Fruit fly (Drosophila melanogaster) whole organism, embryonic: Measurements from ENCODE around the gene pyx.

Experiments used
- Abd-B ChIP-seq: fragments of 200-800 bp; sonication (Bioruptor generic); optimal IDR thresholded peaks from 2 replicates; lab custom pipeline; 2018; ENCODE audit warnings: missing biosample characterization, mild to moderate bottlenecking, missing genetic modification characterization, moderate library complexity
- CG10267 ChIP-seq: fragments of 200-800 bp; sonication (Bioruptor generic); optimal IDR thresholded peaks from 2 replicates; lab custom pipeline; 2018; ENCODE audit warnings: missing biosample characterization, mild to moderate bottlenecking, missing genetic modification characterization, moderate library complexity
- CG10321 ChIP-seq: fragments of 200-800 bp; sonication (Bioruptor generic); IDR thresholded peaks from 2 replicates; pipeline ENCODE4 v1.3.6; 2022; ENCODE audit warnings: missing biosample characterization, missing genetic modification characterization
- CG10543 ChIP-seq: fragments of 200-800 bp; sonication (Bioruptor generic); optimal IDR thresholded peaks from 3 replicates; lab custom pipeline; 2017; ENCODE audit warnings: missing biosample characterization, mild to moderate bottlenecking, missing genetic modification characterization, moderate library complexity
- CG11093 ChIP-seq: fragments of 200-800 bp; sonication (Bioruptor generic); IDR thresholded peaks from 3 replicates; pipeline ENCODE4 v1.3.6; 2022; ENCODE audit warnings: missing biosample characterization, missing genetic modification characterization
- CG11398 ChIP-seq: fragments of 200-800 bp; sonication (Bioruptor generic); optimal IDR thresholded peaks from 2 replicates; lab custom pipeline; 2016; ENCODE audit warnings: missing biosample characterization, missing genetic modification characterization
- CG13894 ChIP-seq: fragments of 200-800 bp; sonication (Bioruptor generic); optimal IDR thresholded peaks from 3 replicates; lab custom pipeline; 2018; ENCODE audit warnings: missing biosample characterization, mild to moderate bottlenecking, missing genetic modification characterization, moderate library complexity
- CG14441 ChIP-seq: fragments of 200-800 bp; sonication (Bioruptor generic); IDR thresholded peaks from 2 replicates; pipeline ENCODE4 v1.3.6; 2022; ENCODE audit warnings: missing biosample characterization, missing genetic modification characterization
- CG15514 ChIP-seq: fragments of 200-800 bp; sonication (Bioruptor generic); optimal IDR thresholded peaks from 3 replicates; lab custom pipeline; 2017; ENCODE audit warnings: missing biosample characterization, missing genetic modification characterization, mild to moderate bottlenecking, moderate library complexity, missing genetic modification reagents
- CG18011 ChIP-seq: fragments of 200-800 bp; sonication (Bioruptor generic); optimal IDR thresholded peaks from 2 replicates; lab custom pipeline; 2017; ENCODE audit warnings: missing biosample characterization, missing genetic modification characterization, mild to moderate bottlenecking, moderate library complexity, missing genotype
- CG18619 ChIP-seq: fragments of 200-800 bp; sonication (Bioruptor generic); optimal IDR thresholded peaks from 3 replicates; lab custom pipeline; 2017; ENCODE audit warnings: missing biosample characterization, mild to moderate bottlenecking, missing genetic modification characterization
- CG2202 ChIP-seq: fragments of 200-800 bp; sonication (Bioruptor generic); optimal IDR thresholded peaks from 2 replicates; lab custom pipeline; 2018; ENCODE audit warnings: missing biosample characterization, mild to moderate bottlenecking, missing genetic modification characterization
- CG2678 ChIP-seq: fragments of 200-800 bp; sonication (Bioruptor generic); optimal IDR thresholded peaks from 3 replicates; lab custom pipeline; 2019; ENCODE audit warnings: missing biosample characterization, mild to moderate bottlenecking, missing genetic modification characterization, moderate library complexity
- CG2889 ChIP-seq: fragments of 200-800 bp; sonication (Bioruptor generic); IDR thresholded peaks from 3 replicates; pipeline ENCODE4 v1.3.6; 2022; ENCODE audit warnings: missing biosample characterization, missing genetic modification characterization
- CG32767 ChIP-seq: fragments of 200-800 bp; sonication (Bioruptor generic); IDR thresholded peaks from 2 replicates; pipeline ENCODE4 v1.3.6; 2022; ENCODE audit warnings: missing biosample characterization, missing genetic modification characterization
- CG42726 ChIP-seq: fragments of 200-800 bp; sonication (Bioruptor generic); IDR thresholded peaks from 2 replicates; pipeline ENCODE4 v1.3.6; 2022; ENCODE audit warnings: missing biosample characterization, missing genetic modification characterization; ENCODE audit not compliant: partially characterized antibody
- CG4360 ChIP-seq: fragments of 200-800 bp; sonication (Bioruptor generic); IDR thresholded peaks from 2 replicates; pipeline ENCODE4 v1.3.6; 2022; ENCODE audit warnings: missing biosample characterization, missing genetic modification characterization
- CG4424 ChIP-seq: fragments of 200-800 bp; sonication (Bioruptor generic); optimal IDR thresholded peaks from 3 replicates; lab custom pipeline; 2016; ENCODE audit warnings: missing biosample characterization, missing genetic modification characterization
- CG4707 ChIP-seq: fragments of 200-800 bp; sonication (Bioruptor generic); optimal IDR thresholded peaks from 2 replicates; lab custom pipeline; 2018; ENCODE audit warnings: missing biosample characterization, mild to moderate bottlenecking, missing genetic modification characterization, moderate library complexity
- CG5180 ChIP-seq: fragments of 200-800 bp; sonication (Bioruptor generic); optimal IDR thresholded peaks from 3 replicates; lab custom pipeline; 2017; ENCODE audit warnings: missing biosample characterization, missing genetic modification characterization, mild to moderate bottlenecking, moderate library complexity, missing genetic modification reagents
- CG7372 ChIP-seq: fragments of 200-800 bp; sonication (Bioruptor generic); IDR thresholded peaks from 2 replicates; pipeline ENCODE4 v1.3.6; 2022; ENCODE audit warnings: missing biosample characterization, missing genetic modification characterization
- CG8290 ChIP-seq, 3 experiments: fragments of 200-800 bp; sonication (Bioruptor generic); optimal IDR thresholded peaks; 2 replicates each; lab custom pipeline; 2016 to 2019; ENCODE audit warnings: missing biosample characterization in 3 of 3, missing genetic modification characterization in 3 of 3, mild to moderate bottlenecking in 2 of 3, moderate library complexity in 1 of 3
- CG8478 ChIP-seq: fragments of >200 bp; optimal IDR thresholded peaks from 2 replicates; lab custom pipeline; 2018
- ERR ChIP-seq: fragments of 200-800 bp; sonication (Bioruptor generic); optimal IDR thresholded peaks from 2 replicates; lab custom pipeline; 2016; ENCODE audit warnings: missing biosample characterization, missing genetic modification characterization
- Eip74EF ChIP-seq, 2 experiments: fragments of 200-800 bp in 1 of 2; fragments of >200 bp in 1 of 2; sonication (Bioruptor generic) in 1 of 2; optimal IDR thresholded peaks; 2 replicates each; lab custom pipeline; 2017 to 2019; ENCODE audit warnings: missing biosample characterization in 2 of 2, missing genetic modification characterization in 2 of 2, mild to moderate bottlenecking in 1 of 2, moderate library complexity in 1 of 2
- Fer2 ChIP-seq: fragments of 200-800 bp; sonication (Bioruptor generic); optimal IDR thresholded peaks from 2 replicates; lab custom pipeline; 2018; ENCODE audit warnings: missing biosample characterization, mild to moderate bottlenecking, missing genetic modification characterization, moderate library complexity
- GATAe ChIP-seq: fragments of 200-800 bp; sonication (Bioruptor generic); conservative IDR thresholded peaks from 2 replicates; pipeline ENCODE4 v1.3.6; 2022; ENCODE audit warnings: missing biosample characterization, missing genetic modification characterization
- Lhr ChIP-seq: fragments of 200-800 bp; sonication (Bioruptor generic); optimal IDR thresholded peaks from 3 replicates; lab custom pipeline; 2017; ENCODE audit warnings: mild to moderate bottlenecking, missing biosample characterization, missing genetic modification reagents, missing genetic modification characterization
- Med ChIP-seq: fragments of 200-800 bp; sonication (Bioruptor generic); peaks from one replicate; lab custom pipeline; 2016; ENCODE audit warnings: missing biosample characterization, missing genetic modification characterization, mild to moderate bottlenecking, inconsistent platforms, moderate library complexity
- Ravus ChIP-seq: fragments of 200-800 bp; sonication (Bioruptor generic); IDR thresholded peaks from 2 replicates; pipeline ENCODE4 v1.3.6; 2022; ENCODE audit warnings: missing biosample characterization, missing genetic modification characterization
- Tbp ChIP-seq: fragments of >200 bp; optimal IDR thresholded peaks from 2 replicates; lab custom pipeline; 2018; ENCODE audit warnings: missing biosample characterization, missing genetic modification characterization
- YL-1 ChIP-seq: fragments of 200-800 bp; sonication (Bioruptor generic); optimal IDR thresholded peaks from 3 replicates; lab custom pipeline; 2017; ENCODE audit warnings: missing biosample characterization, mild to moderate bottlenecking, missing genetic modification characterization
- bbx ChIP-seq: fragments of 200-800 bp; sonication (Bioruptor generic); IDR thresholded peaks from 2 replicates; pipeline ENCODE4 v1.3.6; 2022; ENCODE audit warnings: missing biosample characterization, missing genetic modification characterization; ENCODE audit not compliant: partially characterized antibody
- chm ChIP-seq: fragments of 200-800 bp; sonication (Bioruptor generic); IDR thresholded peaks from 2 replicates; pipeline ENCODE4 v1.3.6; 2022; ENCODE audit warnings: missing biosample characterization, missing genetic modification characterization
- gro ChIP-seq: fragments of 200-800 bp; sonication (Bioruptor generic); optimal IDR thresholded peaks from 2 replicates; lab custom pipeline; 2016; ENCODE audit warnings: missing biosample characterization, missing genetic modification characterization
- jumu ChIP-seq: fragments of 200-800 bp; sonication (Bioruptor generic); optimal IDR thresholded peaks from 3 replicates; lab custom pipeline; 2016; ENCODE audit warnings: missing biosample characterization, missing genetic modification characterization
- kah ChIP-seq: fragments of 200-800 bp; sonication (Bioruptor generic); optimal IDR thresholded peaks from 2 replicates; lab custom pipeline; 2018; ENCODE audit warnings: missing biosample characterization, mild to moderate bottlenecking, missing genetic modification characterization
- lab ChIP-seq: fragments of 200-800 bp; sonication (Bioruptor generic); optimal IDR thresholded peaks from 3 replicates; lab custom pipeline; 2017; ENCODE audit warnings: missing biosample characterization, missing genetic modification characterization, mild to moderate bottlenecking, moderate library complexity, missing genetic modification reagents
- otp ChIP-seq: fragments of 200-800 bp; sonication (Bioruptor generic); IDR thresholded peaks from 3 replicates; pipeline ENCODE4, ENCODE4 v1.3.6; 2022; ENCODE audit warnings: missing biosample characterization, missing genetic modification characterization
- pfk ChIP-seq: fragments of 200-800 bp; sonication (Bioruptor generic); optimal IDR thresholded peaks from 2 replicates; lab custom pipeline; 2018; ENCODE audit warnings: missing biosample characterization, mild to moderate bottlenecking, missing genetic modification characterization, moderate library complexity
- pho ChIP-seq: fragments of 200-800 bp; sonication (Bioruptor generic); optimal IDR thresholded peaks from 2 replicates; lab custom pipeline; 2016; ENCODE audit warnings: missing biosample characterization, missing genetic modification characterization
- pnt ChIP-seq: fragments of 200-800 bp; sonication (Bioruptor generic); optimal IDR thresholded peaks from 3 replicates; lab custom pipeline; 2016; ENCODE audit warnings: missing biosample characterization, missing genetic modification characterization
- so ChIP-seq: fragments of 200-800 bp; sonication (Bioruptor generic); IDR thresholded peaks from 3 replicates; pipeline ENCODE4 v1.3.6; 2022; ENCODE audit warnings: missing biosample characterization, missing genetic modification characterization
- sr ChIP-seq: fragments of 200-800 bp; sonication (Bioruptor generic); IDR thresholded peaks from 3 replicates; pipeline ENCODE4 v1.3.6; 2022; ENCODE audit warnings: missing biosample characterization, missing genetic modification characterization
- tll ChIP-seq, 2 experiments: fragments of 200-800 bp in 1 of 2; fragments of >200 bp in 1 of 2; sonication (Bioruptor generic) in 1 of 2; optimal IDR thresholded peaks; 2 replicates each; lab custom pipeline; 2017 to 2019; ENCODE audit warnings: missing biosample characterization in 2 of 2, missing genetic modification characterization in 2 of 2, mild to moderate bottlenecking in 1 of 2, moderate library complexity in 1 of 2
- trem ChIP-seq: fragments of 200-800 bp; optimal IDR thresholded peaks from 3 replicates; lab custom pipeline; 2019; ENCODE audit warnings: missing biosample characterization, mild to moderate bottlenecking, missing genetic modification characterization, moderate library complexity
- zfh1 ChIP-seq: fragments of 200-800 bp; sonication (Bioruptor generic); IDR thresholded peaks from 3 replicates; pipeline ENCODE4 v1.3.6; 2022; ENCODE audit warnings: missing biosample characterization, missing genetic modification characterization

Gene pyx

dm6 chr3L:257618-258475 is 35.0 kb upstream of the pyx start, which contains the start of the genes DIP2 and wac (continued):
- TF ChIP-seq CG32767 (GFP tag; lab: Robert Waterston, UW): peak; percentile 14; the same call in 1 of the 2 replicates
- TF ChIP-seq CG8290 (GFP tag; optimal IDR thresholded peaks at IDR 0.05; lab: Kevin White, UChicago): peak; percentile 60
- TF ChIP-seq CG8290 (tag; optimal IDR thresholded peaks at IDR 0.05; lab: Kevin White, UChicago): peak; percentile 27 to 90
- TF ChIP-seq CG15514: peak; percentile 97
- TF ChIP-seq CG8478 (lab: Kevin White, UChicago): no peak
- peak; percentile 100 for TF ChIP-seq trem (tag; lab: Kevin White, UChicago)
- peak; percentile 78 for TF ChIP-seq CG10543 (GFP tag; lab: Kevin White, UChicago)
- peak; percentile 57 for TF ChIP-seq Fer2
- TF ChIP-seq sr (GFP tag; lab: Robert Waterston, UW): 0 out of 3 replicates have a peak, but pooled peaks have one; percentile 5
- TF ChIP-seq pfk (GFP tag; lab: Kevin White, UChicago): peak; percentile 16
- no peak for TF ChIP-seq kah
- TF ChIP-seq CG4360 (GFP tag; lab: Robert Waterston, UW): no peak
- peak; percentile 45 for TF ChIP-seq CG13894 (tag; lab: Kevin White, UChicago)
- no peak for TF ChIP-seq CG5180
- TF ChIP-seq CG2889 (GFP tag; lab: Robert Waterston, UW): peak; percentile 60; the same call in 2 of the 3 replicates
- peak; percentile 93 for TF ChIP-seq jumu (GFP tag; lab: Kevin White, UChicago)
- TF ChIP-seq Ravus (GFP tag; lab: Robert Waterston, UW): no peak
- TF ChIP-seq pnt (GFP tag; lab: Kevin White, UChicago): peak; percentile 75
- no peak for TF ChIP-seq lab (GFP tag; lab: Kevin White, UChicago)
- peak; percentile 85 for TF ChIP-seq Lhr (GFP tag; lab: Kevin White, UChicago)
- TF ChIP-seq otp: no peak; the same call in 2 of the 3 replicates
- peak; percentile 98 for TF ChIP-seq Med (GFP tag; lab: Kevin White, UChicago)
- TF ChIP-seq chm (GFP tag; lab: Robert Waterston, UW): peak; percentile 83
- peak; percentile 62 for TF ChIP-seq CG14441
- TF ChIP-seq ERR: peak; percentile 72
- TF ChIP-seq zfh1 (GFP tag; lab: Robert Waterston, UW): peak; percentile 85
- peak; percentile 79 for TF ChIP-seq CG10267 (tag; lab: Kevin White, UChicago)
- TF ChIP-seq CG2678 (tag; lab: Kevin White, UChicago): no peak
- peak; percentile 8 for TF ChIP-seq CG4707
- peak; percentile 71 for TF ChIP-seq CG18011 (GFP tag; lab: Kevin White, UChicago)
- peak; percentile 90 for TF ChIP-seq bbx (GFP tag; lab: Robert Waterston, UW)
- TF ChIP-seq CG11093 (GFP tag; lab: Robert Waterston, UW): peak; percentile 57; the same call in 1 of the 3 replicates
- TF ChIP-seq CG42726 (GFP tag; lab: Robert Waterston, UW): peak; percentile 91
- no peak for TF ChIP-seq tll (GFP tag; optimal IDR thresholded peaks at IDR 0.05; lab: Kevin White, UChicago)
- peak; percentile 72 for TF ChIP-seq CG11398
- 0 out of 2 replicates have a peak, but pooled peaks have one; percentile 15 for TF ChIP-seq GATAe (GFP tag; lab: Robert Waterston, UW)
- no peak for TF ChIP-seq CG2202
- peak; percentile 73; the same call in 2 of the 3 replicates for TF ChIP-seq so (GFP tag; lab: Robert Waterston, UW)
- TF ChIP-seq Tbp (GFP tag; lab: Kevin White, UChicago): no peak
- peak; percentile 69 for TF ChIP-seq CG4424 (GFP tag; lab: Kevin White, UChicago)
- peak; percentile 85 for TF ChIP-seq pho (GFP tag; lab: Kevin White, UChicago)
- TF ChIP-seq gro (GFP tag; lab: Kevin White, UChicago): peak; percentile 75
- no peak for TF ChIP-seq Eip74EF (GFP tag; optimal IDR thresholded peaks at IDR 0.05; lab: Kevin White, UChicago)
- no peak for TF ChIP-seq Abd-B (GFP tag; lab: Kevin White, UChicago)
- TF ChIP-seq CG18619: no peak
- no peak for TF ChIP-seq CG10321
- peak; percentile 52 for TF ChIP-seq CG7372 (GFP tag; lab: Robert Waterston, UW)
- TF ChIP-seq YL-1 (GFP tag; lab: Kevin White, UChicago): peak; percentile 84
